Worm (Caenorhabditis elegans) whole organism, L4 larva: ENCODE measurements around the gene bgnt-1.3.

ENCODE experiments used
- mep-1 ChIP-seq: fragments of 150-350 bp; sonication (generic microtip); optimal IDR thresholded peaks from 3 replicates; lab custom pipeline; 2014; ENCODE audit warnings: missing biosample characterization, missing genetic modification characterization
- snpc-4 ChIP-seq: fragments of 150-350 bp; optimal IDR thresholded peaks from 2 replicates; lab custom pipeline; 2014; ENCODE audit warnings: missing biosample characterization, missing genetic modification characterization

DNA sequence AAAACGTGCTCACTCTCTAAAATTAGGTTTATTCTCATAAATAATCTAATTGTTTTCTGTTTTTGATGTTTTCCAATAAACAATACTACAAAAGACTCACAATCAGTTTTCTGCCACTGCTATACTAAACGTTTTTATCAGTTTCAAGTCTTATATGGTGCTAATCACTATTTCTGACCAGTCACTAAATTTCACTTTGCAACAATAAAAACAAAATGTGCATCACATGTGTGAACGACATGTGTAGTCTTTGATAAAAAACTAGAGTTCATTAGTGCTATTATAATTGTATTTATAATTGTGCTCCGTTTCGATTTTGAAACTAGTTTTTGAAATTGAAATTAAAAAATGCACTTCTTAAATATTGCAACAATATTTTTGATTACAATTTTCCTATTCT is 21.6 kb upstream of the bgnt-1.3 start, which contains the start of gene cyp-37B1:
- no peak for TF ChIP-seq snpc-4 (tag; lab: Kevin White, UChicago)
- TF ChIP-seq mep-1 (tag; lab: Kevin White, UChicago): no peak
